Worm (Caenorhabditis elegans): Measurements from ENCODE around the gene lelo-2.

DNA sequence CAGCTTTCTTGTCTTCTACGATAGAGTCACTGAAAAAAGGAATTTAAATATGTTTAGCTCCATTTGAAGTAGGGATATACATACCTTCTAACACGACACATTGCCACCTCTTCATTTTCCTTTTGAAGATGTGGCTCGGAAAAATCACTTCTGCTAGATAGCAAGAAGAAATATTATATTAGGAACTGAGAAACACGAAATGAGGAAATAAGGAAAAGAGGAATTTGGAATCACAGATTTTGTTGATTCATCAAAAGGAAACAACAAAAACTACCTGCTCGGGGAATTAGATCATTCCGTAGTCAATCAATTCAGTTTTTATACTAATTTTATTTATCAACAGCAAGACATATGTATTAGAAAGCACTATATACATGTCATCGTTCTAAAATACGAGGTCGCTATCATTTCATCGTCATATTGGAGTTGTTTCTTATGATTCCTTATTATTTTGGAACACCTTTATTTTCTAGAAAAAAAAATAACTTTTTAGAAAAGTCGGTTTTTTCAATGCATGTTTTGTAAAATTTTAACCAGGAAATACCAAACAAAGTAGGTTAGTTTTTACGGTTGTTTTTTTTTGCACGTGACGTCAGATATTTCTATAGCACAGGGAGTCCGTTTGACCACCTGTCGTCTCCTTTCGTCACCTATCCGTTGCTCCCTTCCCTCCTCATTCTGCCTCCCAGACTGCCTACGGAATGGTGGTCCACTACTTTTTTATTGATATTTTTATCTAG, 46.3 kb downstream of the lelo-2 start, which contains the start of the genes pals-21 and Y82E9BR.6:
- TF ChIP-seq ceh-82 (tag; optimal IDR thresholded peaks at IDR 0.05) (no peak), snpc-4 (tag; optimal IDR thresholded peaks at IDR 0.05) (no peak), egl-27 (tag; optimal IDR thresholded peaks at IDR 0.05) (no peak), ztf-11 (tag; optimal IDR thresholded peaks at IDR 0.05) (no peak), unc-62 (GFP tag; optimal IDR thresholded peaks at IDR 0.05) (no peak), nhr-237 (tag; optimal IDR thresholded peaks at IDR 0.05) (no peak), ama-1 (optimal IDR thresholded peaks at IDR 0.05) (no peak)
